Worm (Caenorhabditis elegans) whole organism, late embryonic: ENCODE results near the gene gadr-3.

Experiments
- C08G9.2 ChIP-seq: sonication (generic microtip); optimal IDR thresholded peaks from 2 replicates; lab custom pipeline; 2016; ENCODE audit warnings: mild to moderate bottlenecking, missing genetic modification characterization, moderate library complexity, missing compliant biosample characterization
- C38D4.7 ChIP-seq: fragments of 200-800 bp; sonication (Bioruptor generic); optimal IDR thresholded peaks from 2 replicates; lab custom pipeline; 2018; ENCODE audit warnings: mild to moderate bottlenecking, missing genetic modification characterization, moderate library complexity, missing compliant biosample characterization
- Y22D7AL.16 ChIP-seq: sonication (generic microtip); optimal IDR thresholded peaks from 2 replicates; lab custom pipeline; 2016; ENCODE audit warnings: missing genetic modification characterization, missing compliant biosample characterization
- ahr-1 ChIP-seq: sonication (generic microtip); optimal IDR thresholded peaks from 2 replicates; lab custom pipeline; 2016; ENCODE audit warnings: missing genetic modification characterization, missing compliant biosample characterization
- ceh-18 ChIP-seq: sonication (generic microtip); optimal IDR thresholded peaks from 2 replicates; lab custom pipeline; 2016; ENCODE audit warnings: missing genetic modification characterization, missing compliant biosample characterization
- ceh-2 ChIP-seq: sonication (generic microtip); optimal IDR thresholded peaks from 2 replicates; lab custom pipeline; 2016; ENCODE audit warnings: missing genotype, missing genetic modification characterization, missing compliant biosample characterization
- ceh-22 ChIP-seq: sonication (generic microtip); optimal IDR thresholded peaks from 2 replicates; lab custom pipeline; 2017; ENCODE audit warnings: missing biosample characterization, missing genetic modification characterization
- ceh-24 ChIP-seq: sonication (generic microtip); optimal IDR thresholded peaks from 2 replicates; lab custom pipeline; 2016; ENCODE audit warnings: mild to moderate bottlenecking, missing genetic modification characterization, missing compliant biosample characterization
- ceh-31 ChIP-seq: sonication (generic microtip); optimal IDR thresholded peaks from 2 replicates; lab custom pipeline; 2016; ENCODE audit warnings: missing genetic modification characterization, missing compliant biosample characterization
- ceh-34 ChIP-seq: sonication (generic microtip); optimal IDR thresholded peaks from 2 replicates; lab custom pipeline; 2016; ENCODE audit warnings: mild to moderate bottlenecking, missing genetic modification characterization, missing compliant biosample characterization
- che-1 ChIP-seq: sonication (generic microtip); optimal IDR thresholded peaks from 2 replicates; lab custom pipeline; 2016; ENCODE audit warnings: mild to moderate bottlenecking, missing genetic modification characterization, missing compliant biosample characterization
- dmd-4 ChIP-seq: sonication (generic microtip); optimal IDR thresholded peaks from 2 replicates; lab custom pipeline; 2016; ENCODE audit warnings: borderline replicate concordance, missing genetic modification characterization, missing compliant biosample characterization
- elt-2 ChIP-seq: sonication (generic microtip); optimal IDR thresholded peaks from 2 replicates; lab custom pipeline; 2016; ENCODE audit warnings: missing genetic modification reagents, missing genetic modification characterization, missing compliant biosample characterization
- ets-4 ChIP-seq: sonication (generic microtip); optimal IDR thresholded peaks from 2 replicates; lab custom pipeline; 2016; ENCODE audit warnings: missing genetic modification characterization, missing compliant biosample characterization
- eyg-1 ChIP-seq: sonication (generic microtip); optimal IDR thresholded peaks from 2 replicates; lab custom pipeline; 2016; ENCODE audit warnings: missing genotype, missing genetic modification characterization, missing compliant biosample characterization
- fax-1 ChIP-seq: sonication (generic microtip); optimal IDR thresholded peaks from 2 replicates; lab custom pipeline; 2016; ENCODE audit warnings: missing genotype, missing genetic modification characterization, missing compliant biosample characterization
- gmeb-2 ChIP-seq: sonication (generic microtip); optimal IDR thresholded peaks from 2 replicates; lab custom pipeline; 2016; ENCODE audit warnings: missing genetic modification characterization, inconsistent platforms, missing compliant biosample characterization
- hlh-13 ChIP-seq: fragments of 200-800 bp; sonication (Bioruptor generic); optimal IDR thresholded peaks from 2 replicates; lab custom pipeline; 2018; ENCODE audit warnings: mild to moderate bottlenecking, missing genetic modification characterization, missing compliant biosample characterization
- hlh-30 ChIP-seq: sonication (generic microtip); optimal IDR thresholded peaks from 2 replicates; lab custom pipeline; 2017; ENCODE audit warnings: antibody characterized with exemption, missing genetic modification characterization, missing compliant biosample characterization; ENCODE audit not compliant: insufficient read depth
- hlh-6 ChIP-seq: sonication (generic microtip); optimal IDR thresholded peaks from 2 replicates; lab custom pipeline; 2016; ENCODE audit warnings: missing genotype, missing genetic modification characterization, missing compliant biosample characterization
- lim-6 ChIP-seq: sonication (generic microtip); optimal IDR thresholded peaks from 2 replicates; lab custom pipeline; 2016; ENCODE audit warnings: missing genetic modification characterization, missing compliant biosample characterization
- lin-11 ChIP-seq: fragments of 200-800 bp; sonication (Bioruptor generic); optimal IDR thresholded peaks from 2 replicates; lab custom pipeline; 2018; ENCODE audit warnings: mild to moderate bottlenecking, missing genetic modification characterization, missing compliant biosample characterization
- mec-3 ChIP-seq: sonication (generic microtip); optimal IDR thresholded peaks from 2 replicates; lab custom pipeline; 2016; ENCODE audit warnings: borderline replicate concordance, missing genetic modification characterization, missing compliant biosample characterization
- nfya-1 ChIP-seq: sonication (generic microtip); optimal IDR thresholded peaks from 2 replicates; lab custom pipeline; 2017; ENCODE audit warnings: missing genetic modification characterization, mild to moderate bottlenecking, missing compliant biosample characterization, antibody characterized with exemption, moderate library complexity
- npax-4 ChIP-seq: sonication (generic microtip); optimal IDR thresholded peaks from 2 replicates; lab custom pipeline; 2016; ENCODE audit warnings: missing genetic modification characterization, missing compliant biosample characterization
- odd-2 ChIP-seq: sonication (generic microtip); optimal IDR thresholded peaks from 2 replicates; lab custom pipeline; 2017; ENCODE audit warnings: antibody characterized with exemption, mild to moderate bottlenecking, missing genetic modification characterization, missing compliant biosample characterization
- pag-3 ChIP-seq: sonication (generic microtip); optimal IDR thresholded peaks from 2 replicates; lab custom pipeline; 2016; ENCODE audit warnings: missing compliant biosample characterization, missing genetic modification characterization, borderline replicate concordance
- pha-2 ChIP-seq: sonication (generic microtip); optimal IDR thresholded peaks from 2 replicates; lab custom pipeline; 2017; ENCODE audit warnings: mild to moderate bottlenecking, missing genetic modification characterization, missing compliant biosample characterization
- pha-4 ChIP-seq: fragments of 150-350 bp; optimal IDR thresholded peaks from 2 replicates; lab custom pipeline; 2018; ENCODE audit warnings: missing biosample characterization, missing genetic modification reagents, missing genetic modification characterization
- pros-1 ChIP-seq: fragments of 150-350 bp; optimal IDR thresholded peaks from 2 replicates; lab custom pipeline; 2014; ENCODE audit warnings: missing biosample characterization, missing genetic modification reagents, missing genetic modification characterization
- sdc-2 ChIP-seq: sonication (generic microtip); optimal IDR thresholded peaks from 2 replicates; lab custom pipeline; 2016; ENCODE audit warnings: missing genotype, missing genetic modification characterization, missing compliant biosample characterization
- sox-2 ChIP-seq: fragments of 200-800 bp; sonication (Bioruptor generic); IDR thresholded peaks from 2 replicates; pipeline ENCODE4 v1.3.6; 2022; ENCODE audit warnings: missing genetic modification reagents, missing genetic modification characterization, missing compliant biosample characterization
- syd-9 ChIP-seq: sonication (generic microtip); optimal IDR thresholded peaks from 2 replicates; lab custom pipeline; 2016; ENCODE audit warnings: mild to moderate bottlenecking, missing genetic modification characterization, moderate library complexity, missing compliant biosample characterization
- tbx-2 ChIP-seq: sonication (generic microtip); optimal IDR thresholded peaks from 2 replicates; lab custom pipeline; 2016; ENCODE audit warnings: missing genetic modification characterization, missing compliant biosample characterization
- tbx-7 ChIP-seq: sonication (generic microtip); optimal IDR thresholded peaks from 2 replicates; lab custom pipeline; 2016; ENCODE audit warnings: missing genotype, missing genetic modification characterization, missing compliant biosample characterization
- ttx-3 ChIP-seq: sonication (generic microtip); optimal IDR thresholded peaks from 2 replicates; lab custom pipeline; 2016; ENCODE audit warnings: missing genetic modification reagents, missing genetic modification characterization, missing compliant biosample characterization
- unc-42 ChIP-seq: sonication (generic microtip); optimal IDR thresholded peaks from 2 replicates; lab custom pipeline; 2016; ENCODE audit warnings: missing genotype, missing genetic modification characterization, missing compliant biosample characterization
- unc-86 ChIP-seq: sonication (generic microtip); optimal IDR thresholded peaks from 2 replicates; lab custom pipeline; 2016; ENCODE audit warnings: missing genetic modification characterization, missing compliant biosample characterization
- zip-5 ChIP-seq: sonication (generic microtip); optimal IDR thresholded peaks from 2 replicates; lab custom pipeline; 2016; ENCODE audit warnings: missing genetic modification characterization, missing compliant biosample characterization
- ztf-16 ChIP-seq: sonication (generic microtip); optimal IDR thresholded peaks from 2 replicates; lab custom pipeline; 2017; ENCODE audit warnings: missing genetic modification characterization, missing compliant biosample characterization

Gene gadr-3

DNA sequence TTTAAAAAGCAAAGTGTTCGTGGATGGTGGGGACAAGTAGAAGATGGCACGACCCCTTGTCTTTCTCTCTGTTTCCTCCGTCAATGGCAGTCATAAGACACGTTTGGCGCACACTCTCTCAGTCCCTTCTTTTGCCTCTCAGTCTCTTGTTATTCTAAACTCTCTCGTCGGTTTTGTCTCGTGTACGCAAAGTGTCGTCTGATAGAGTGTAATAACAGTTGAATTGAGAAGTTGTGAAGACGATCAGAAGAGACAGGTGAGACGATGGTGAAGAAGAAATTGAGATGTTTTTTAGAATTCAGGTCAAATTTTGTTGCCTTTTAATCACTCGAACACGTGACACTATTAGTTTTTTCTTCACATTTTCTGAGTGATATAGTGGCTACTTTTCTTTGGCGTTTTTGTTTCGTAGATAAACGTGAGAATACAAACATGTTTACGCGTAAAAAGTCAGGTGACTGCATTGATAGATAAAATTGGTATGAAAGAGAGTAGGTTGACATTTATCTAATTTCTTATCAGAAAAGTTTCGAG is 17.4 kb upstream of the gadr-3 start, which contains the start of gene F47D12.9 (continued):
- TF ChIP-seq ceh-31 (tag; lab: Kevin White, UChicago): peak; percentile 58
- no peak for TF ChIP-seq pros-1 (tag; lab: Kevin White, UChicago)
- TF ChIP-seq nfya-1 (tag; lab: Kevin White, UChicago): peak; percentile 51
- no peak for TF ChIP-seq hlh-6 (tag; lab: Kevin White, UChicago)
- no peak for TF ChIP-seq C38D4.7 (GFP tag; lab: Kevin White, UChicago)
- no peak for TF ChIP-seq zip-5 (tag; lab: Kevin White, UChicago)

DNA sequence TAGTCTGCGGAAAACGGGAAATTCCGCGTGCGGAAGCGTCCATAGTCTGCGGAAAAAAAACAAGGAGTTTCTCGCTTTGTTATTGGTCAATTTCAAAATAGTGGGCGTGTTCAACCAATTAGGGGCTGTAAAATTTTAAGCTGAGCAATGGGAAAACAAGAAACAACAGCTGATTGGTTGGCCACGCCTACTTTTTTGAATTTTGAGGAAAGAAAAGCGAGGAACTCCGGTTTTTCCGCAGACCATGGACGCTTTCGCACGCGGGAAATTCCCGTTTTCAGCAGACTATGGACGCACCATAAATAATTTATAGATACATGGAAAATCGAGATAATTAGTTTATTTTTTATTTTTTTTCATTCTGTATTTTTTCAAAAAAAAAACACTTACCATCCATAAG is 15.9 kb upstream of the gadr-3 start:
- TF ChIP-seq nfya-1 (tag; lab: Kevin White, UChicago): peak; percentile 23
- TF ChIP-seq, all 69 proteins: peak for 1; not testable (repeated sequence) for 68

DNA sequence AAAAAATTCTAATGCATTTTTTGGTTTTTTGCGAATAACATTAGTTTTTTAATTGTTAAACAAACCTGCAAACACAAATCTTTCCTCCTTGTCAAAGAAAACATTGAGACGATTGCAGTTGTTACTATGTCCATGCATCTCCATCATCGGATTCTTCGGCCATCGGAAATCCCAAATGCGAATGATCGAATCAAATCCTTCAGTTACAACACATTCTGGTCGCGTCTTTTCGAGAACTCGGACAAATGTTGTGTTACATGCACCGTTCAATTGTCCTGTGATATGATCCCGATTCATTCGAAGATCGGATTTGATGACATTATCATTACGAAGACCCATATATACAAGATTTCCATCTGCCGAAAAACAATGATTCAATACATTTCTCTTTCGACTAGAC is 14.5 kb upstream of the gadr-3 start:
- TF ChIP-seq eyg-1 (tag; lab: Kevin White, UChicago) (no peak), ttx-3 (tag; lab: Kevin White, UChicago) (no peak), elt-2 (tag; lab: Kevin White, UChicago) (no peak), lin-11 (no peak), unc-42 (tag; lab: Kevin White, UChicago) (no peak), sox-2 (GFP tag; lab: Robert Waterston, UW) (no peak), tbx-7 (no peak), unc-86 (tag; lab: Kevin White, UChicago) (no peak), hlh-13 (GFP tag; lab: Kevin White, UChicago) (no peak), ahr-1 (tag; lab: Kevin White, UChicago) (no peak), fax-1 (no peak), syd-9 (tag; lab: Kevin White, UChicago) (no peak), odd-2 (tag; lab: Kevin White, UChicago) (no peak), pha-2 (tag; lab: Kevin White, UChicago) (no peak), dmd-4 (tag; lab: Kevin White, UChicago) (no peak), hlh-30 (tag; lab: Kevin White, UChicago) (no peak), gmeb-2 (no peak), che-1 (tag; lab: Kevin White, UChicago) (no peak)

DNA sequence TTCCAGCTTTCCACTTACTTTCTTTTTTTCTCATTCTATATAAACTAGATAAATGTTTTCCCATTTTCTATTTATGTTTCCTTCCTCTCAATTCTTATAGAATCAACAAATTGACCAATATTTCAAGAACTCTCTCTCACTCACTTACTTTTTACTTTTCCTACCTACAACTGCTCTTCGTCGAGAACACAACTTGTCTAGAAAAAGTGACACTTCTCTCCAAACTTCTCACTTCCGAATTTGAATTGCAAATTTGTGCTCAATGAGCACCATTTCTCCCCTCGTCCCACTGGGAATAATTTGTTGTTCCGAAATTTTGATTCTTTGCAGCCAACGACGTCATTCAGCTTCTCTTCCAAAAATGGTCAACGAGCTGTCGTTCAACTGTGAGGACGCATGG is 12.3 kb upstream of the gadr-3 start, which contains the start of gene F47D12.3:
Gene F47D12.3 (plus strand): TSS at position 331 of the 400 bp plus-strand sequence.
- TF ChIP-seq ttx-3 (tag; lab: Kevin White, UChicago): no peak
- TF ChIP-seq syd-9 (tag; lab: Kevin White, UChicago): no peak
- no peak for TF ChIP-seq lin-11
- no peak for TF ChIP-seq ceh-22 (tag; lab: Kevin White, UChicago)
- no peak for TF ChIP-seq ceh-31 (tag; lab: Kevin White, UChicago)
- TF ChIP-seq C08G9.2 (tag; lab: Kevin White, UChicago): no peak
- no peak for TF ChIP-seq elt-2 (tag; lab: Kevin White, UChicago)
- no peak for TF ChIP-seq gmeb-2
- TF ChIP-seq sdc-2 (tag; lab: Kevin White, UChicago): no peak
- TF ChIP-seq npax-4: no peak
- no peak for TF ChIP-seq ceh-34 (tag; lab: Kevin White, UChicago)
- TF ChIP-seq ztf-16 (tag; lab: Kevin White, UChicago): no peak
- TF ChIP-seq pag-3 (tag; lab: Kevin White, UChicago): no peak
- no peak for TF ChIP-seq pha-4 (tag; lab: Kevin White, UChicago)

DNA sequence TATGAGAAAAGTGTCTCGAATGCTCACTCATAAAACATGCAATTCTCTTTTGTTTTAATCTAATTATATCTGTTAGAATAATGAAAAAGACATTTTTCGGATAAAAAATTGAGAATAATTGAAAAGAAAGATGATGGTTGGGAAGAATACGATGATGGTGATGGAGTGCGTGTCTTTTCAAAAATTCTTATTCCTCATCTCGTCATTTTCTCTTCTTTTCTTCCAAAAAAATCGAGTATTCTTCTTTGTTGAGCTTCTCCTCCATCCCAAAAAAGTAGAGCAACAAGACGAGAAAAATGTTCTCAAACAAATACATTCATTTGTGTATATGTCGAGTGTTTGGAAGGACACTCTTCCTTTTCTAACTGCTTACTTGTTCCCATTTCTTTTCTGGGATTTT is 11.8 kb upstream of the gadr-3 start:
- TF ChIP-seq pha-4 (tag; lab: Kevin White, UChicago) (no peak), ceh-24 (tag; lab: Kevin White, UChicago) (no peak), hlh-13 (GFP tag; lab: Kevin White, UChicago) (no peak), ceh-18 (tag; lab: Kevin White, UChicago) (no peak), syd-9 (tag; lab: Kevin White, UChicago) (no peak), hlh-6 (tag; lab: Kevin White, UChicago) (no peak), odd-2 (tag; lab: Kevin White, UChicago) (no peak), tbx-2 (tag; lab: Kevin White, UChicago) (no peak), pag-3 (tag; lab: Kevin White, UChicago) (no peak), ceh-2 (tag; lab: Kevin White, UChicago) (no peak), eyg-1 (tag; lab: Kevin White, UChicago) (no peak), npax-4 (no peak), lin-11 (no peak), mec-3 (tag; lab: Kevin White, UChicago) (no peak), ceh-34 (tag; lab: Kevin White, UChicago) (no peak), ets-4 (tag; lab: Kevin White, UChicago) (no peak), pros-1 (tag; lab: Kevin White, UChicago) (no peak), ttx-3 (tag; lab: Kevin White, UChicago) (no peak), Y22D7AL.16 (no peak), lim-6 (tag; lab: Kevin White, UChicago) (no peak)
